Fruit fly (Drosophila melanogaster): ENCODE measurements around the gene CG4440.

The CG4440 gene

DNA sequence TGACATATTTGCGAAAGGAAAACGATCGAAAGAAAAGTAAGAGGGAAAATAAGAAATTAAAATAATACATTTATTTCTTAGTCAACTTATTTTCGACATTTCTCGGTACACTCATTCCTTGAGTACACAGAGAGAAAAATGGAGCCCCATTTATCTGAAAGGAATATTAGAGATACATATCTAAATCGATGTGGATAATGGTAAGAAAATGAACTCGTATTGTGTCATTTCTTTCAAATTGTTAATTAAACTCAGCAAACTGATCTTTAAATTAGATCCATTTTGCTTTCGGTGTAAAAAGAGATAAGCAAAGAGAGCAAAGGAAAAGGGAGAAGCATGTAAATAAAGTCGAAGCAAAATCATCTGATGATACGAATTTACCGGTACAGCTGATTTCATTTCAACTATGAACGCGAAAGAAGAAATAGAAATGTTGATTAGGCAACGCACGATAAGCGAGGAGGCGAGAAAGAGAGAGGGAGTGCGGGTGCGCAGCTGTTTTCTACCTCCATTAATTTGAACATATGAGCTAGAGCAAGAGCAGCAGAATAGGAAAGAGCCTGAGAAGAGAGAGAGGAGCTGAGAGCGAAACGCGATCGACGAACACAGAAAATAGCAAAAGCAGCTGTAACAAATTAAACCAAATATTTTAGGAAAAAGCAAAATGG lies 43.9 kb upstream of the CG4440 start (continued):
- TF ChIP-seq ato (GFP tag; IDR thresholded peaks at IDR 0.05; ENCODE audit: partially characterized antibody) (no peak), Six4 (GFP tag; optimal IDR thresholded peaks at IDR 0.05) (peak; percentile 91), pnt (GFP tag; optimal IDR thresholded peaks at IDR 0.05) (peak; percentile 87), ftz-f1 (GFP tag; optimal IDR thresholded peaks at IDR 0.05) (no peak), CG12391 (tag; optimal IDR thresholded peaks at IDR 0.05) (peak; percentile 90), cad (GFP tag; optimal IDR thresholded peaks at IDR 0.05) (no peak), nom (GFP tag; optimal IDR thresholded peaks at IDR 0.05) (peak; percentile 12), CG9609 (GFP tag; optimal IDR thresholded peaks at IDR 0.05) (peak; percentile 91), PHDP (tag; optimal IDR thresholded peaks at IDR 0.05) (peak; percentile 92), CG33213 (GFP tag; optimal IDR thresholded peaks at IDR 0.05) (peak; percentile 82), CG18011 (GFP tag; optimal IDR thresholded peaks at IDR 0.05) (peak; percentile 71), CG18619 (GFP tag; optimal IDR thresholded peaks at IDR 0.05) (peak; percentile 80), CG7745 (tag; optimal IDR thresholded peaks at IDR 0.05) (peak; percentile 17), bigmax (GFP tag; optimal IDR thresholded peaks at IDR 0.05) (peak; percentile 36), eyg (GFP tag; optimal IDR thresholded peaks at IDR 0.05) (peak; percentile 57), CG11093 (GFP tag; IDR thresholded peaks at IDR 0.05) (peak; percentile 80), ewg (GFP tag; optimal IDR thresholded peaks at IDR 0.05) (peak; percentile 73), Nf-YC (tag; optimal IDR thresholded peaks at IDR 0.05) (no peak), Lhr (GFP tag; optimal IDR thresholded peaks at IDR 0.05) (peak; percentile 62), CG5953 (GFP tag; IDR thresholded peaks at IDR 0.05) (no peak), corto (GFP tag; optimal IDR thresholded peaks at IDR 0.05) (peak; percentile 77), zf30C (GFP tag; optimal IDR thresholded peaks at IDR 0.05) (peak; percentile 84), CG17385 (GFP tag; optimal IDR thresholded peaks at IDR 0.05) (peak; percentile 79), jigr1 (GFP tag; IDR thresholded peaks at IDR 0.05) (no peak), pum (GFP tag; optimal IDR thresholded peaks at IDR 0.05) (peak; percentile 79), Dek (tag; optimal IDR thresholded peaks at IDR 0.05) (peak; percentile 89), nmo (GFP tag; optimal IDR thresholded peaks at IDR 0.05) (peak; percentile 90), CG11723 (GFP tag; optimal IDR thresholded peaks at IDR 0.05) (peak; percentile 53), dm (GFP tag; optimal IDR thresholded peaks at IDR 0.05) (peak; percentile 67), Atf-2 (GFP tag; optimal IDR thresholded peaks at IDR 0.05) (peak; percentile 81), odd (GFP tag; optimal IDR thresholded peaks at IDR 0.05) (peak; percentile 24), chinmo (GFP tag; IDR thresholded peaks at IDR 0.05; ENCODE audit: partially characterized antibody) (no peak), mirr (GFP tag; optimal IDR thresholded peaks at IDR 0.05) (peak; percentile 48), Hand (GFP tag; optimal IDR thresholded peaks at IDR 0.05) (peak; percentile 76), ash1 (GFP tag; optimal IDR thresholded peaks at IDR 0.05) (peak; percentile 21), tio (GFP tag; optimal IDR thresholded peaks at IDR 0.05) (peak; percentile 81), Jarid2 (GFP tag; optimal IDR thresholded peaks at IDR 0.05) (peak; percentile 12), grau (tag; optimal IDR thresholded peaks at IDR 0.05) (peak; percentile 90), CG3995 (GFP tag; optimal IDR thresholded peaks at IDR 0.05) (peak; percentile 23), NfI (GFP tag; optimal IDR thresholded peaks at IDR 0.05) (peak; percentile 88), crc (GFP tag; optimal IDR thresholded peaks at IDR 0.05) (peak; percentile 81), Hmr (GFP tag; optimal IDR thresholded peaks at IDR 0.05) (peak; percentile 76), slp2 (GFP tag; optimal IDR thresholded peaks at IDR 0.05) (peak; percentile 85), shn (GFP tag; optimal IDR thresholded peaks at IDR 0.05) (peak; percentile 82), CG16863 (GFP tag; optimal IDR thresholded peaks at IDR 0.05) (peak; percentile 82), oc (tag; optimal IDR thresholded peaks at IDR 0.05) (peak; percentile 92), cato (GFP tag; optimal IDR thresholded peaks at IDR 0.05; ENCODE audit: borderline replicate concordance) (peak; percentile 71), Stat92E (GFP tag; optimal IDR thresholded peaks at IDR 0.05) (no peak), CG12219 (GFP tag; optimal IDR thresholded peaks at IDR 0.05) (peak; percentile 89)
